Worm (Caenorhabditis elegans) whole organism, late embryonic: Measurements from ENCODE around the gene T28C6.8.

Experiments used
- ceh-14 ChIP-seq: sonication (generic microtip); optimal IDR thresholded peaks from 2 replicates; lab custom pipeline; 2016; ENCODE audit warnings: missing genotype, missing genetic modification characterization, missing compliant biosample characterization
- elt-2 ChIP-seq: sonication (generic microtip); optimal IDR thresholded peaks from 2 replicates; lab custom pipeline; 2016; ENCODE audit warnings: missing genetic modification reagents, missing genetic modification characterization, missing compliant biosample characterization
- lin-11 ChIP-seq: fragments of 200-800 bp; sonication (Bioruptor generic); optimal IDR thresholded peaks from 2 replicates; lab custom pipeline; 2018; ENCODE audit warnings: mild to moderate bottlenecking, missing genetic modification characterization, missing compliant biosample characterization
- odd-2 ChIP-seq: sonication (generic microtip); optimal IDR thresholded peaks from 2 replicates; lab custom pipeline; 2017; ENCODE audit warnings: antibody characterized with exemption, mild to moderate bottlenecking, missing genetic modification characterization, missing compliant biosample characterization

ce11 chrIV:8825997-8826605, 4.4 kb downstream of the T28C6.8 start:
- no peak for TF ChIP-seq ceh-14 (tag; lab: Kevin White, UChicago)
- TF ChIP-seq lin-11 (tag; lab: Kevin White, UChicago) = no peak
- no peak for TF ChIP-seq elt-2 (tag; lab: Kevin White, UChicago)
- TF ChIP-seq odd-2 (tag; lab: Kevin White, UChicago) = no peak
